Fruit fly (Drosophila melanogaster) whole organism, adult: ENCODE results near the gene CG45491.
"Not testable (repeated sequence)": the region's sequence is repeated elsewhere in the genome, so short reads cannot be mapped to it uniquely, and the experiment has no call there.

ENCODE experiments used
- CG12768 ChIP-seq: fragments of 200-800 bp; sonication (Bioruptor generic); optimal IDR thresholded peaks from 2 replicates; lab custom pipeline; 2017; ENCODE audit warnings: missing biosample characterization, missing genetic modification characterization, mild to moderate bottlenecking, moderate library complexity, missing genetic modification reagents
- CG14711 ChIP-seq: fragments of 200-800 bp; sonication (Bioruptor generic); optimal IDR thresholded peaks from 2 replicates; lab custom pipeline; 2018; ENCODE audit warnings: missing biosample characterization, mild to moderate bottlenecking, missing genetic modification characterization, moderate library complexity
- CG1620 ChIP-seq: fragments of 200-800 bp; sonication (Bioruptor generic); optimal IDR thresholded peaks from 2 replicates; lab custom pipeline; 2016; ENCODE audit warnings: missing biosample characterization, missing genetic modification characterization
- CG33017 ChIP-seq: fragments of 200-800 bp; sonication (Bioruptor generic); optimal IDR thresholded peaks from 2 replicates; lab custom pipeline; 2018; ENCODE audit warnings: missing biosample characterization, mild to moderate bottlenecking, missing genetic modification characterization, moderate library complexity
- CG5204 ChIP-seq: fragments of 200-800 bp; sonication (Bioruptor generic); optimal IDR thresholded peaks from 2 replicates; lab custom pipeline; 2016; ENCODE audit warnings: missing biosample characterization, missing genetic modification characterization
- CG7045 ChIP-seq: fragments of 200-800 bp; sonication (Bioruptor generic); optimal IDR thresholded peaks from 2 replicates; lab custom pipeline; 2017; ENCODE audit warnings: missing biosample characterization, mild to moderate bottlenecking, missing genetic modification characterization
- CG7101 ChIP-seq: fragments of 200-800 bp; sonication (Bioruptor generic); optimal IDR thresholded peaks from 2 replicates; lab custom pipeline; 2018; ENCODE audit warnings: missing biosample characterization, mild to moderate bottlenecking, missing genetic modification characterization, moderate library complexity
- Clk ChIP-seq: fragments of 200-800 bp; sonication (Bioruptor generic); optimal IDR thresholded peaks from 2 replicates; lab custom pipeline; 2017; ENCODE audit warnings: missing biosample characterization, missing genetic modification characterization
- bab1 ChIP-seq: fragments of 200-800 bp; sonication (Bioruptor generic); optimal IDR thresholded peaks from 3 replicates; lab custom pipeline; 2019; ENCODE audit warnings: missing biosample characterization, mild to moderate bottlenecking, missing genetic modification characterization, moderate library complexity
- kay ChIP-seq: fragments of 200-800 bp; sonication (Bioruptor generic); peaks from one replicate; lab custom pipeline; 2016; ENCODE audit warnings: missing biosample characterization, missing genetic modification characterization, borderline replicate concordance
- pad ChIP-seq: fragments of 200-800 bp; sonication (Bioruptor generic); optimal IDR thresholded peaks from 3 replicates; lab custom pipeline; 2017; ENCODE audit warnings: missing biosample characterization, missing genetic modification characterization, mild to moderate bottlenecking, moderate library complexity, missing genetic modification reagents
- toe ChIP-seq: fragments of 200-800 bp; sonication (Bioruptor generic); optimal IDR thresholded peaks from 2 replicates; lab custom pipeline; 2016; ENCODE audit warnings: missing biosample characterization, missing genetic modification characterization

DNA sequence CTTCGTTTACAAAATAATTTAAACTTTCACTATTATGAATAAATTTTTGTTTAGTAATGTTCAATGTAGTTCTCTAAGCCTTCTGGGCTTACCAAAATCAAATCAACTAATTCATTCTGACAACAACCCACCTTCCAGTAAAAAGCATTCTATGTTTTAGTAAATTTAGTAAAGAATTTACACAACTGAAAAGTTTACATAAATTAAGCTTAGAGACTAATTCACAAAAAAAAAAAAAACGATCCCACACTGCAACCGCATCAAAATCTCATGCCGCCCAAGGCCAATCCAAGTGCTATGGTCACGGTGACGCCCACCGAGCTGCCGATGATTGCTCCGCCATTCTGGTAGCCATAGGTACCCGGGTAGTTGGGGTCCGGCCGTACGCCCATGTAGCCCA lies 14.7 kb upstream of the CG45491 start, which contains the start of gene CG45494:
- TF ChIP-seq bab1 (GFP tag; lab: Kevin White, UChicago); CG5204 (GFP tag; lab: Kevin White, UChicago); CG1620 (GFP tag; lab: Kevin White, UChicago); CG7045; CG12768 (GFP tag; lab: Kevin White, UChicago); toe; kay; pad (GFP tag; lab: Kevin White, UChicago); CG7101 (tag; lab: Kevin White, UChicago); CG33017 (tag; lab: Kevin White, UChicago); CG14711 (tag; lab: Kevin White, UChicago); Clk (GFP tag; lab: Kevin White, UChicago): not testable (repeated sequence)
